Worm (Caenorhabditis elegans) whole organism, L1 larva: ENCODE data around the gene avr-15.

Experiments
- C04F5.9 ChIP-seq: sonication (generic microtip); optimal IDR thresholded peaks from 2 replicates; lab custom pipeline; 2016; ENCODE audit warnings: missing genetic modification characterization, missing compliant biosample characterization
- F16B12.6 ChIP-seq: fragments of 150-350 bp; optimal IDR thresholded peaks from 2 replicates; lab custom pipeline; 2014; ENCODE audit warnings: missing biosample characterization, missing genetic modification characterization
- Y116A8C.19 ChIP-seq: sonication (generic microtip); optimal IDR thresholded peaks from 2 replicates; lab custom pipeline; 2016; ENCODE audit warnings: missing compliant biosample characterization, missing genetic modification characterization, borderline replicate concordance
- aha-1 ChIP-seq: fragments of 150-350 bp; optimal IDR thresholded peaks from 2 replicates; lab custom pipeline; 2014; ENCODE audit warnings: missing biosample characterization, missing genetic modification characterization
- alr-1 ChIP-seq: fragments of 200-800 bp; sonication (Bioruptor generic); optimal IDR thresholded peaks from 2 replicates; lab custom pipeline; 2018; ENCODE audit warnings: borderline replicate concordance, mild to moderate bottlenecking, missing genetic modification characterization, missing compliant biosample characterization
- blmp-1 ChIP-seq: fragments of 150-350 bp; optimal IDR thresholded peaks from 2 replicates; lab custom pipeline; 2014; ENCODE audit warnings: missing biosample characterization, missing genetic modification characterization
- ceh-63 ChIP-seq: fragments of 200-800 bp; sonication (Bioruptor generic); optimal IDR thresholded peaks from 2 replicates; lab custom pipeline; 2018; ENCODE audit warnings: mild to moderate bottlenecking, missing genetic modification characterization, missing compliant biosample characterization
- ceh-82 ChIP-seq, 3 experiments: fragments of 150-350 bp in 1 of 3; sonication (generic microtip) in 2 of 3; optimal IDR thresholded peaks; 2 replicates each; lab custom pipeline; 2014 to 2017; ENCODE audit warnings: missing biosample characterization in 3 of 3, missing genetic modification characterization in 3 of 3
- ceh-88 ChIP-seq: fragments of 200-800 bp; sonication (Bioruptor generic); IDR thresholded peaks from 2 replicates; pipeline ENCODE4 v1.3.6; 2022; ENCODE audit warnings: missing genetic modification characterization, missing compliant biosample characterization
- ceh-90 ChIP-seq: sonication (generic microtip); optimal IDR thresholded peaks from 2 replicates; lab custom pipeline; 2016; ENCODE audit warnings: missing genetic modification characterization, missing compliant biosample characterization
- ces-1 ChIP-seq: fragments of 150-350 bp; optimal IDR thresholded peaks from 2 replicates; lab custom pipeline; 2014; ENCODE audit warnings: missing biosample characterization, missing genetic modification reagents, missing genetic modification characterization
- dpl-1 ChIP-seq, 3 experiments: fragments of 150-350 bp in 2 of 3; sonication (generic microtip) in 1 of 3; optimal IDR thresholded peaks; 2 replicates each; lab custom pipeline; 2014 to 2017; ENCODE audit warnings: missing biosample characterization in 3 of 3, missing genetic modification characterization in 3 of 3, missing genetic modification reagents in 3 of 3
- efl-1 ChIP-seq, 4 experiments: fragments of 150-350 bp; optimal IDR thresholded peaks in 3 of 4; peaks in 1 of 4; 1 replicate in 1 of 4; 2 replicates in 3 of 4; lab custom pipeline; 2014; ENCODE audit warnings: missing biosample characterization in 2 of 4, missing genetic modification characterization in 2 of 4, missing genetic modification reagents in 2 of 4
- efl-3 ChIP-seq: fragments of 200-800 bp; sonication (Bioruptor generic); optimal IDR thresholded peaks from 2 replicates; lab custom pipeline; 2018; ENCODE audit warnings: mild to moderate bottlenecking, missing genetic modification characterization, missing compliant biosample characterization
- egl-13 ChIP-seq: sonication (generic microtip); optimal IDR thresholded peaks from 2 replicates; lab custom pipeline; 2016; ENCODE audit warnings: missing genotype, missing genetic modification reagents, missing genetic modification characterization, missing compliant biosample characterization
- egl-27 ChIP-seq, 2 experiments: fragments of 150-350 bp in 1 of 2; sonication (generic microtip); optimal IDR thresholded peaks; 3 replicates each; lab custom pipeline; 2017 to 2018; ENCODE audit warnings: missing biosample characterization in 2 of 2, missing genetic modification characterization in 2 of 2, missing genetic modification reagents in 2 of 2
- ets-5 ChIP-seq: fragments of 200-800 bp; sonication (Bioruptor generic); IDR thresholded peaks from 2 replicates; pipeline ENCODE4 v1.3.6; 2022; ENCODE audit warnings: missing genetic modification characterization, missing compliant biosample characterization
- fkh-8 ChIP-seq: sonication (generic microtip); optimal IDR thresholded peaks from 2 replicates; lab custom pipeline; 2016; ENCODE audit warnings: mild to moderate bottlenecking, missing genetic modification characterization, missing compliant biosample characterization
- fos-1 ChIP-seq: fragments of 150-350 bp; optimal IDR thresholded peaks from 2 replicates; lab custom pipeline; 2014; ENCODE audit warnings: missing biosample characterization, missing genetic modification characterization
- hlh-17 ChIP-seq: fragments of 200-800 bp; sonication (Bioruptor generic); optimal IDR thresholded peaks from 2 replicates; lab custom pipeline; 2018; ENCODE audit warnings: missing genetic modification characterization, mild to moderate bottlenecking, missing compliant biosample characterization, moderate library complexity, borderline replicate concordance
- irx-1 ChIP-seq: sonication (generic microtip); optimal IDR thresholded peaks from 2 replicates; lab custom pipeline; 2016; ENCODE audit warnings: missing genetic modification characterization, missing compliant biosample characterization
- isw-1 ChIP-seq: fragments of 200-800 bp; sonication (Bioruptor generic); IDR thresholded peaks from 2 replicates; pipeline ENCODE4 v1.3.6; 2022; ENCODE audit warnings: missing genetic modification characterization, missing compliant biosample characterization
- lin-13 ChIP-seq: fragments of 150-350 bp; optimal IDR thresholded peaks from 2 replicates; lab custom pipeline; 2014; ENCODE audit warnings: missing biosample characterization, missing genetic modification reagents, missing genetic modification characterization
- lin-15B ChIP-seq: fragments of 150-350 bp; sonication (generic microtip); optimal IDR thresholded peaks from 3 replicates; lab custom pipeline; 2014; ENCODE audit warnings: missing biosample characterization, missing genetic modification characterization
- lin-35 ChIP-seq, 2 experiments: fragments of 150-350 bp; optimal IDR thresholded peaks; 2 replicates each; lab custom pipeline; 2014; ENCODE audit warnings: missing biosample characterization in 2 of 2, missing genetic modification characterization in 2 of 2, missing genetic modification reagents in 2 of 2
- lir-3 ChIP-seq: sonication (generic microtip); optimal IDR thresholded peaks from 2 replicates; lab custom pipeline; 2016; ENCODE audit warnings: mild to moderate bottlenecking, missing genetic modification characterization, moderate library complexity, missing compliant biosample characterization; ENCODE audit not compliant: poor library complexity
- mab-9 ChIP-seq: fragments of 200-800 bp; sonication (Bioruptor generic); IDR thresholded peaks from 2 replicates; pipeline ENCODE4 v1.3.6; 2022; ENCODE audit warnings: missing genetic modification reagents, missing genetic modification characterization, missing compliant biosample characterization
- mef-2 ChIP-seq: fragments of 150-350 bp; optimal IDR thresholded peaks from 2 replicates; lab custom pipeline; 2014; ENCODE audit warnings: missing biosample characterization, missing genetic modification characterization
- nhr-11 ChIP-seq: fragments of 150-350 bp; optimal IDR thresholded peaks from 2 replicates; lab custom pipeline; 2014; ENCODE audit warnings: missing biosample characterization, missing genetic modification characterization
- nhr-28 ChIP-seq: fragments of 150-350 bp; optimal IDR thresholded peaks from 2 replicates; lab custom pipeline; 2014; ENCODE audit warnings: missing biosample characterization, missing genetic modification characterization
- nhr-47 ChIP-seq: sonication (generic microtip); optimal IDR thresholded peaks from 2 replicates; lab custom pipeline; 2016; ENCODE audit warnings: mild to moderate bottlenecking, missing genetic modification characterization, moderate library complexity, missing compliant biosample characterization
- nhr-71 ChIP-seq: sonication (generic microtip); optimal IDR thresholded peaks from 2 replicates; lab custom pipeline; 2016; ENCODE audit warnings: mild to moderate bottlenecking, missing genetic modification characterization, moderate library complexity, missing compliant biosample characterization
- nhr-84 ChIP-seq: sonication (generic microtip); optimal IDR thresholded peaks from 2 replicates; lab custom pipeline; 2017; ENCODE audit warnings: missing biosample characterization, missing genetic modification characterization
- nhr-85 ChIP-seq: sonication (generic microtip); peaks from one replicate; lab custom pipeline; 2016; ENCODE audit warnings: missing genetic modification characterization, inconsistent platforms, missing compliant biosample characterization
- nhr-90 ChIP-seq: sonication (generic microtip); optimal IDR thresholded peaks from 2 replicates; lab custom pipeline; 2016; ENCODE audit warnings: mild to moderate bottlenecking, missing genetic modification characterization, missing compliant biosample characterization; ENCODE audit not compliant: poor library complexity
- pqm-1 ChIP-seq: sonication (generic microtip); optimal IDR thresholded peaks from 3 replicates; lab custom pipeline; 2017; ENCODE audit warnings: missing biosample characterization, missing genetic modification characterization
- snpc-4 ChIP-seq: fragments of 150-350 bp; optimal IDR thresholded peaks from 2 replicates; lab custom pipeline; 2014; ENCODE audit warnings: missing biosample characterization, missing genetic modification characterization
- snu-23 ChIP-seq: sonication (generic microtip); optimal IDR thresholded peaks from 2 replicates; lab custom pipeline; 2016; ENCODE audit warnings: missing genetic modification characterization, missing compliant biosample characterization
- sox-4 ChIP-seq: sonication (generic microtip); optimal IDR thresholded peaks from 2 replicates; lab custom pipeline; 2016; ENCODE audit warnings: missing genetic modification characterization, missing compliant biosample characterization
- sptf-1 ChIP-seq: fragments of 150-350 bp; optimal IDR thresholded peaks from 2 replicates; lab custom pipeline; 2014; ENCODE audit warnings: missing biosample characterization, missing genetic modification characterization
- swsn-7 ChIP-seq: sonication (generic microtip); optimal IDR thresholded peaks from 2 replicates; lab custom pipeline; 2016; ENCODE audit warnings: missing genetic modification characterization, missing compliant biosample characterization
- tlp-1 ChIP-seq: fragments of 150-350 bp; optimal IDR thresholded peaks from 2 replicates; lab custom pipeline; 2014; ENCODE audit warnings: missing biosample characterization, missing genetic modification characterization
- unc-30 ChIP-seq: sonication (generic microtip); optimal IDR thresholded peaks from 2 replicates; lab custom pipeline; 2017; ENCODE audit warnings: missing biosample characterization, missing genetic modification characterization
- unc-86 ChIP-seq: sonication (generic microtip); optimal IDR thresholded peaks from 2 replicates; lab custom pipeline; 2016; ENCODE audit warnings: missing genetic modification characterization, missing compliant biosample characterization
- unc-98 ChIP-seq: fragments of 200-800 bp; sonication (Bioruptor generic); IDR thresholded peaks from 2 replicates; pipeline ENCODE4 v1.3.6; 2022; ENCODE audit warnings: missing genetic modification characterization, missing compliant biosample characterization
- xbp-1 ChIP-seq: sonication (generic microtip); optimal IDR thresholded peaks from 2 replicates; lab custom pipeline; 2016; ENCODE audit warnings: missing genetic modification characterization, missing compliant biosample characterization
- zag-1 ChIP-seq: fragments of 150-350 bp; optimal IDR thresholded peaks from 2 replicates; lab custom pipeline; 2014; ENCODE audit warnings: missing biosample characterization, missing genetic modification characterization
- zip-4 ChIP-seq: fragments of 200-800 bp; sonication (Bioruptor generic); optimal IDR thresholded peaks from 2 replicates; lab custom pipeline; 2018; ENCODE audit warnings: mild to moderate bottlenecking, missing genetic modification characterization, moderate library complexity, missing compliant biosample characterization
- ztf-11 ChIP-seq, 2 experiments: sonication (generic microtip); optimal IDR thresholded peaks; 2 replicates each; lab custom pipeline; 2016 to 2017; ENCODE audit warnings: missing genetic modification characterization in 2 of 2, missing biosample characterization in 1 of 2, missing compliant biosample characterization in 1 of 2
- ztf-4 ChIP-seq: fragments of 150-350 bp; optimal IDR thresholded peaks from 2 replicates; lab custom pipeline; 2014; ENCODE audit warnings: missing biosample characterization, missing genetic modification characterization

avr-15 gene

ce11 chrV:13556297-13556696 lies 44.8 kb upstream of the avr-15 start, which contains the start of gene C56A3.6:
Gene C56A3.6, minus strand, starts transcription at chrV:13556397.
- TF ChIP-seq alr-1 (tag; lab: Kevin White, UChicago) (no peak), lin-35 (GFP tag; optimal IDR thresholded peaks at IDR 0.05; lab: Kevin White, UChicago) (no peak), egl-13 (tag; lab: Kevin White, UChicago) (no peak), ztf-4 (tag; lab: Kevin White, UChicago) (no peak), fkh-8 (tag; lab: Kevin White, UChicago) (no peak)

DNA sequence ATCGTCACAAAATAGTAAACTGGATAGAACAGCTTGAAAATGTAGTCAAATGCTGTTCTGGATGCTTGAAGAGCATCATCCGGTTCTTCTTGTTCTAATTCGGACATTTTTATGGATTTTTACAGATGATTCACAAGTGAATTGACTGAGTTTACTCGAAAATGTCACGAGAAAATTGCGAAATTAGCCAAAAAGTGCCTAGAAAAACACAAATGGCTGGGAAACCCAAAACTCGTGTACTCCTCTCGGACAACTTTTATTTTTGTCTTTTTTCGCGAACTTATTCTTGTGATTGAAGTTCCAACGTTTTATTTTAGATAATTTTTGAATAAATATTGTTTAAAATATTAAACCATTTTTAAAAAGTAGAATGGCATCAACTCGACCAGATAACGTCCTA lies 40.1 kb upstream of the avr-15 start, which contains the start of the genes C56A3.4 and C56A3.5:
TSS of gene C56A3.4 (minus strand) at position 154 of the 400 bp plus-strand sequence.
TSS of gene C56A3.5 (plus strand) at position 367 of the 400 bp plus-strand sequence.
- TF ChIP-seq nhr-28 (tag; lab: Kevin White, UChicago) (no peak), lin-35 (GFP tag; optimal IDR thresholded peaks at IDR 0.05; lab: Kevin White, UChicago) (peak; percentile 73), efl-3 (no peak), egl-27 (tag; optimal IDR thresholded peaks at IDR 0.05; lab: Kevin White, UChicago) (no peak), tlp-1 (tag; lab: Kevin White, UChicago) (no peak), ceh-82 (tag; optimal IDR thresholded peaks at IDR 0.05; lab: Kevin White, UChicago) (peak; percentile 19 to 60 (median 39)), isw-1 (GFP tag; lab: Robert Waterston, UW) (peak; percentile 62), fos-1 (tag; lab: Kevin White, UChicago) (peak; percentile 8), nhr-84 (tag; lab: Kevin White, UChicago) (no peak), ceh-63 (GFP tag; lab: Kevin White, UChicago) (no peak), nhr-90 (tag; lab: Kevin White, UChicago) (peak; percentile 57), Y116A8C.19 (tag; lab: Kevin White, UChicago) (no peak), sox-4 (tag; lab: Kevin White, UChicago) (peak; percentile 38), swsn-7 (tag; lab: Kevin White, UChicago) (peak; percentile 50), ets-5 (GFP tag; lab: Robert Waterston, UW) (no peak), pqm-1 (no peak), F16B12.6 (tag; lab: Kevin White, UChicago) (peak; percentile 17), aha-1 (no peak), zag-1 (tag; lab: Kevin White, UChicago) (no peak), nhr-47 (tag; lab: Kevin White, UChicago) (peak; percentile 73), unc-30 (tag; lab: Kevin White, UChicago) (no peak), xbp-1 (tag; lab: Kevin White, UChicago) (peak; percentile 58), ceh-90 (tag; lab: Kevin White, UChicago) (peak; percentile 87), efl-1 (optimal IDR thresholded peaks at IDR 0.05; lab: Kevin White, UChicago) (peak; percentile 69 to 75), efl-1 (GFP tag; optimal IDR thresholded peaks at IDR 0.05 in 1 of 2; lab: Kevin White, UChicago) (peak; percentile 81 to 96), snpc-4 (tag; lab: Kevin White, UChicago) (peak; percentile 49), unc-98 (peak; percentile 24; the same call in 1 of the 2 replicates), lir-3 (tag; lab: Kevin White, UChicago) (peak; percentile 88), sptf-1 (tag; lab: Kevin White, UChicago) (no peak), mef-2 (tag; lab: Kevin White, UChicago) (no peak), ztf-11 (tag; optimal IDR thresholded peaks at IDR 0.05; lab: Kevin White, UChicago) (peak in 1 of 2 experiments; percentile 72), irx-1 (tag; lab: Kevin White, UChicago) (peak; percentile 80), zip-4 (GFP tag; lab: Kevin White, UChicago) (peak; percentile 82), lin-13 (peak; percentile 15), mab-9 (no peak), unc-86 (tag; lab: Kevin White, UChicago) (peak; percentile 27), ceh-88 (GFP tag; lab: Robert Waterston, UW) (no peak), nhr-85 (tag; lab: Kevin White, UChicago) (peak; percentile 79), dpl-1 (GFP tag; optimal IDR thresholded peaks at IDR 0.05; lab: Kevin White, UChicago) (peak; percentile 61 to 83 (median 77)), lin-15B (tag; lab: Kevin White, UChicago) (peak; percentile 48), C04F5.9 (tag; lab: Kevin White, UChicago) (peak; percentile 8), nhr-71 (tag; lab: Kevin White, UChicago) (peak; percentile 74), ces-1 (no peak), nhr-11 (tag; lab: Kevin White, UChicago) (no peak), blmp-1 (tag; lab: Kevin White, UChicago) (peak; percentile 20), hlh-17 (no peak), snu-23 (GFP tag; lab: Kevin White, UChicago) (peak; percentile 62), fkh-8 (tag; lab: Kevin White, UChicago) (peak; percentile 68)
